Fruit fly (Drosophila melanogaster): ENCODE measurements around the gene CG14015.

- TF ChIP-seq CG10348 (GFP tag; IDR thresholded peaks at IDR 0.05) = no peak
- no peak for TF ChIP-seq CG13204 (GFP tag; optimal IDR thresholded peaks at IDR 0.05)
- no peak for TF ChIP-seq EcR (GFP tag; optimal IDR thresholded peaks at IDR 0.05)
- TF ChIP-seq CG14655 (GFP tag; optimal IDR thresholded peaks at IDR 0.05) = no peak
- TF ChIP-seq CG8159 (tag; optimal IDR thresholded peaks at IDR 0.05) = no peak
- TF ChIP-seq rn (GFP tag; IDR thresholded peaks at IDR 0.05) = no peak
- TF ChIP-seq D1 (tag; optimal IDR thresholded peaks at IDR 0.05) = no peak
- no peak for TF ChIP-seq CG15710 (tag; optimal IDR thresholded peaks at IDR 0.05)
- TF ChIP-seq Snoo (tag; optimal IDR thresholded peaks at IDR 0.05) = no peak
- TF ChIP-seq CG12605 (GFP tag; IDR thresholded peaks at IDR 0.05) = no peak
These were observed 12.3 kb downstream of the CG14015 start, which contains the start of gene Cox11 for dm6 chr2L:5526738-5527137.
